Worm (Caenorhabditis elegans) whole organism, L4 larva: ENCODE data around the gene tag-234.
A peak's percentile ranks its signal among the peaks of the same experiment; 100 is the strongest.

Experiments
- F10B5.3 ChIP-seq: sonication (generic microtip); optimal IDR thresholded peaks from 2 replicates; lab custom pipeline; 2016; ENCODE audit warnings: mild to moderate bottlenecking, missing genetic modification characterization, missing compliant biosample characterization
- F37D6.2 ChIP-seq: sonication (generic microtip); optimal IDR thresholded peaks from 2 replicates; lab custom pipeline; 2016; ENCODE audit warnings: mild to moderate bottlenecking, missing genetic modification characterization, missing compliant biosample characterization
- R02D3.7 ChIP-seq: fragments of 150-350 bp; sonication (generic microtip); optimal IDR thresholded peaks from 3 replicates; lab custom pipeline; 2014; ENCODE audit warnings: missing biosample characterization, missing genetic modification characterization
- T26A8.4 ChIP-seq: fragments of 200-800 bp; sonication (Bioruptor generic); IDR thresholded peaks from 2 replicates; pipeline ENCODE4 v1.3.6; 2022; ENCODE audit warnings: missing genetic modification characterization, missing compliant biosample characterization
- Y105C5A.15 ChIP-seq: fragments of 200-800 bp; sonication (Bioruptor generic); IDR thresholded peaks from 2 replicates; pipeline ENCODE4 v1.3.6; 2022; ENCODE audit warnings: missing genetic modification characterization, missing compliant biosample characterization
- aha-1 ChIP-seq: fragments of 150-350 bp; peaks from one replicate; lab custom pipeline; 2014; ENCODE audit warnings: missing biosample characterization, missing genetic modification characterization
- aly-2 ChIP-seq: sonication (generic microtip); optimal IDR thresholded peaks from 2 replicates; lab custom pipeline; 2018; ENCODE audit warnings: missing biosample characterization, missing genetic modification characterization
- ama-1 ChIP-seq: fragments of 150-350 bp; optimal IDR thresholded peaks from 2 replicates; lab custom pipeline; 2014; ENCODE audit warnings: inconsistent platforms, mixed read lengths
- attf-4 ChIP-seq: sonication (generic microtip); optimal IDR thresholded peaks from 3 replicates; lab custom pipeline; 2017; ENCODE audit warnings: missing biosample characterization, missing genetic modification characterization
- ceh-20 ChIP-seq: fragments of 200-800 bp; sonication (Bioruptor generic); IDR thresholded peaks from 2 replicates; pipeline ENCODE4 v1.3.6; 2022; ENCODE audit warnings: missing genetic modification reagents, missing genetic modification characterization, missing compliant biosample characterization
- ceh-32 ChIP-seq: sonication (generic microtip); optimal IDR thresholded peaks from 2 replicates; lab custom pipeline; 2016; ENCODE audit warnings: mild to moderate bottlenecking, missing genetic modification characterization, missing compliant biosample characterization; ENCODE audit not compliant: poor library complexity
- daf-16 ChIP-seq, 3 experiments: sonication (generic microtip); optimal IDR thresholded peaks; 2 replicates each; lab custom pipeline; 2016 to 2017; ENCODE audit warnings: missing genetic modification characterization in 3 of 3, missing genetic modification reagents in 3 of 3, mild to moderate bottlenecking in 2 of 3, missing compliant biosample characterization in 2 of 3, missing biosample characterization in 1 of 3, moderate library complexity in 1 of 3
- daf-19 ChIP-seq: fragments of 200-800 bp; sonication (Bioruptor generic); conservative IDR thresholded peaks from 2 replicates; pipeline ENCODE4 v1.3.6; 2022; ENCODE audit warnings: missing genetic modification characterization, missing compliant biosample characterization
- dmd-8 ChIP-seq: fragments of 200-800 bp; sonication (Bioruptor generic); IDR thresholded peaks from 2 replicates; pipeline ENCODE4 v1.3.6; 2022; ENCODE audit warnings: missing genetic modification characterization, missing compliant biosample characterization
- dpl-1 ChIP-seq: fragments of 150-350 bp; optimal IDR thresholded peaks from 2 replicates; lab custom pipeline; 2014; ENCODE audit warnings: missing biosample characterization, missing genetic modification reagents, missing genetic modification characterization
- duxl-1 ChIP-seq: sonication (generic microtip); optimal IDR thresholded peaks from 2 replicates; lab custom pipeline; 2016; ENCODE audit warnings: mild to moderate bottlenecking, missing genetic modification characterization, moderate library complexity, missing compliant biosample characterization; ENCODE audit not compliant: poor library complexity
- dve-1 ChIP-seq: sonication (generic microtip); optimal IDR thresholded peaks from 2 replicates; lab custom pipeline; 2017; ENCODE audit warnings: antibody characterized with exemption, mild to moderate bottlenecking, missing genetic modification characterization, missing compliant biosample characterization; ENCODE audit not compliant: insufficient read depth
- egl-43 ChIP-seq: fragments of 200-800 bp; sonication (Bioruptor generic); IDR thresholded peaks from 2 replicates; pipeline ENCODE4 v1.3.6; 2022; ENCODE audit warnings: missing genetic modification reagents, missing genetic modification characterization, missing compliant biosample characterization
- fkh-10 ChIP-seq: fragments of 150-350 bp; optimal IDR thresholded peaks from 2 replicates; lab custom pipeline; 2014; ENCODE audit warnings: missing biosample characterization, missing genetic modification reagents, missing genetic modification characterization
- fos-1 ChIP-seq: fragments of 150-350 bp; optimal IDR thresholded peaks from 2 replicates; lab custom pipeline; 2014; ENCODE audit warnings: missing biosample characterization, missing genetic modification characterization
- hlh-11 ChIP-seq: fragments of 200-800 bp; sonication (Bioruptor generic); optimal IDR thresholded peaks from 2 replicates; lab custom pipeline; 2018; ENCODE audit warnings: mild to moderate bottlenecking, missing genetic modification characterization, missing compliant biosample characterization
- hlh-30 ChIP-seq: sonication (generic microtip); optimal IDR thresholded peaks from 2 replicates; lab custom pipeline; 2017; ENCODE audit warnings: antibody characterized with exemption, mild to moderate bottlenecking, missing genetic modification characterization, missing compliant biosample characterization; ENCODE audit not compliant: insufficient read depth
- jun-1 ChIP-seq: fragments of 150-350 bp; optimal IDR thresholded peaks from 2 replicates; lab custom pipeline; 2014; ENCODE audit warnings: missing biosample characterization, missing genetic modification reagents, missing genetic modification characterization
- lin-13 ChIP-seq: fragments of 150-350 bp; optimal IDR thresholded peaks from 2 replicates; lab custom pipeline; 2014; ENCODE audit warnings: missing biosample characterization, missing genetic modification reagents, missing genetic modification characterization
- lin-29 ChIP-seq: fragments of 200-800 bp; sonication (Bioruptor generic); IDR thresholded peaks from 2 replicates; pipeline ENCODE4 v1.3.6; 2022; ENCODE audit warnings: missing genetic modification reagents, missing genetic modification characterization, missing compliant biosample characterization
- lir-3 ChIP-seq: sonication (generic microtip); optimal IDR thresholded peaks from 2 replicates; lab custom pipeline; 2016; ENCODE audit warnings: mild to moderate bottlenecking, missing genetic modification characterization, missing compliant biosample characterization
- madf-5 ChIP-seq, 2 experiments: fragments of 200-800 bp; sonication (Bioruptor generic); IDR thresholded peaks; 2 replicates each; pipeline ENCODE4 v1.3.6; 2022; ENCODE audit warnings: missing compliant biosample characterization in 2 of 2, missing genetic modification characterization in 2 of 2
- madf-9 ChIP-seq: fragments of 200-800 bp; sonication (Bioruptor generic); conservative IDR thresholded peaks from 2 replicates; pipeline ENCODE4 v1.3.6; 2022; ENCODE audit warnings: missing genetic modification reagents, missing genetic modification characterization, missing compliant biosample characterization
- mdl-1 ChIP-seq, 2 experiments: fragments of 150-350 bp in 1 of 2; sonication (generic microtip) in 1 of 2; optimal IDR thresholded peaks; 2 replicates each; lab custom pipeline; 2014 to 2017; ENCODE audit warnings: missing biosample characterization in 2 of 2, missing genetic modification characterization in 2 of 2
- nhr-10 ChIP-seq: fragments of 150-350 bp; optimal IDR thresholded peaks from 2 replicates; lab custom pipeline; 2014; ENCODE audit warnings: missing biosample characterization, missing genetic modification characterization
- nhr-11 ChIP-seq: fragments of 150-350 bp; optimal IDR thresholded peaks from 2 replicates; lab custom pipeline; 2014; ENCODE audit warnings: missing biosample characterization, missing genetic modification characterization
- nhr-237 ChIP-seq: sonication (generic microtip); optimal IDR thresholded peaks from 2 replicates; lab custom pipeline; 2017; ENCODE audit warnings: missing biosample characterization, missing genetic modification characterization
- nhr-28 ChIP-seq: fragments of 150-350 bp; optimal IDR thresholded peaks from 2 replicates; lab custom pipeline; 2014; ENCODE audit warnings: missing biosample characterization, missing genetic modification characterization
- nhr-41 ChIP-seq: fragments of 200-800 bp; sonication (Bioruptor generic); IDR thresholded peaks from 2 replicates; pipeline ENCODE4 v1.3.6; 2022; ENCODE audit warnings: missing genetic modification reagents, missing genetic modification characterization, missing compliant biosample characterization
- nhr-48 ChIP-seq: sonication (generic microtip); optimal IDR thresholded peaks from 2 replicates; lab custom pipeline; 2016; ENCODE audit warnings: mild to moderate bottlenecking, missing genetic modification characterization, missing compliant biosample characterization
- pqm-1 ChIP-seq: sonication (generic microtip); optimal IDR thresholded peaks from 2 replicates; lab custom pipeline; 2017; ENCODE audit warnings: missing biosample characterization, missing genetic modification characterization
- rbr-2 ChIP-seq: sonication (generic microtip); optimal IDR thresholded peaks from 2 replicates; lab custom pipeline; 2016; ENCODE audit warnings: missing genotype, missing genetic modification characterization, missing compliant biosample characterization
- saeg-2 ChIP-seq: fragments of 200-800 bp; sonication (Bioruptor generic); IDR thresholded peaks from 2 replicates; pipeline ENCODE4 v1.3.6; 2022; ENCODE audit warnings: missing genetic modification reagents, missing genetic modification characterization, missing compliant biosample characterization
- set-16 ChIP-seq: fragments of 200-800 bp; sonication (Bioruptor generic); IDR thresholded peaks from 2 replicates; pipeline ENCODE4 v1.3.6; 2022; ENCODE audit warnings: missing genetic modification reagents, missing genetic modification characterization, missing compliant biosample characterization
- tra-1 ChIP-seq: fragments of 200-800 bp; sonication (Bioruptor generic); IDR thresholded peaks from 2 replicates; pipeline ENCODE4 v1.3.6; 2022; ENCODE audit warnings: missing genetic modification reagents, missing genetic modification characterization, missing compliant biosample characterization
- zip-11 ChIP-seq: fragments of 200-800 bp; sonication (Bioruptor generic); IDR thresholded peaks from 2 replicates; pipeline ENCODE4 v1.3.6; 2022; ENCODE audit warnings: missing genetic modification characterization, missing compliant biosample characterization

The tag-234 gene

DNA sequence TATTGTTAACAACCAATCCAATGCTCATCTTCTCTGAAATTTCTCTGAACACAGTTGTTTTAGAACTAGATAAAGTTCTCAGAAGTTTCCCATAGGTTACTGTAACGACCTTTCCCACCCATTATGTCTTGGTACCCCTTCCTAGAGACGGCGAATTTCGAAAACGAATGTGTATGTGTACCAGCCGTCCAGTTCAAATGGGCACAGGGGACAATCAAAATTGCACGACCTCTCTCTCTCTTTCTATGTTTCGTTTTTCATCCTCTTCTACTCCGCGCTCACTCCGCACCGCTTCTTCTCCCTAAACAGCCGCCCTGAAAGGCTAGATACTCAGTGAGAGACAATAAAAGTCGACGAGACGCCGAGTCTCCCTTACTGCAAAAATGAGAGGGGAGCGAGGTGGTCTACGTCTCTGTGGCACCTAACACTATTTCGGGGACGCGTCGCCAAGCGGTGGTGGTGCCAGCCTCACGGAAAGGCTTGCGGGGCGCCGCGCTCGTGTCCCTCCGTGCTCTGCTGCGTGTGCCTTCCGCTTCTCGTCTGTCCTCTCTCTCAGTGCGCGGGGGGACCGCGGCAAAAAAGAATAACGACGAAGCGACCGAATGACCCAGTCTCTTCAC is 37.5 kb downstream of the tag-234 start (continued):
- TF ChIP-seq aly-2 (no peak), nhr-48 (tag; lab: Kevin White, UChicago) (peak; percentile 71), tra-1 (GFP tag; lab: Robert Waterston, UW) (no peak), nhr-10 (tag; lab: Kevin White, UChicago) (no peak), ceh-32 (tag; lab: Kevin White, UChicago) (peak; percentile 27), rbr-2 (tag; lab: Kevin White, UChicago) (peak; percentile 74), egl-43 (GFP tag; lab: Robert Waterston, UW) (peak; percentile 89), T26A8.4 (GFP tag; lab: Robert Waterston, UW) (peak; percentile 56; the same call in 1 of the 2 replicates), attf-4 (no peak), nhr-237 (no peak), dve-1 (tag; lab: Kevin White, UChicago) (peak; percentile 56), dpl-1 (GFP tag; lab: Kevin White, UChicago) (peak; percentile 16), F10B5.3 (peak; percentile 55), lin-29 (GFP tag; lab: Robert Waterston, UW) (0 out of 2 replicates have a peak, but pooled peaks have one; percentile 43), lir-3 (tag; lab: Kevin White, UChicago) (no peak), daf-16 (GFP tag; optimal IDR thresholded peaks at IDR 0.05; lab: Kevin White, UChicago) (no peak), daf-16 (tag; optimal IDR thresholded peaks at IDR 0.05; lab: Kevin White, UChicago) (peak; percentile 36), mdl-1 (tag; optimal IDR thresholded peaks at IDR 0.05; lab: Kevin White, UChicago) (peak; percentile 60 to 61), nhr-41 (GFP tag; lab: Robert Waterston, UW) (no peak), nhr-28 (tag; lab: Kevin White, UChicago) (peak; percentile 36), dmd-8 (GFP tag; lab: Robert Waterston, UW) (no peak), Y105C5A.15 (GFP tag; lab: Robert Waterston, UW) (no peak), madf-9 (GFP tag; lab: Robert Waterston, UW) (peak; percentile 98), set-16 (GFP tag; lab: Robert Waterston, UW) (peak; percentile 99), fos-1 (tag; lab: Kevin White, UChicago) (no peak), hlh-30 (tag; lab: Kevin White, UChicago) (peak; percentile 22), madf-5 (GFP tag; IDR thresholded peaks at IDR 0.05; lab: Robert Waterston, UW) (no peak), hlh-11 (peak; percentile 90)

DNA sequence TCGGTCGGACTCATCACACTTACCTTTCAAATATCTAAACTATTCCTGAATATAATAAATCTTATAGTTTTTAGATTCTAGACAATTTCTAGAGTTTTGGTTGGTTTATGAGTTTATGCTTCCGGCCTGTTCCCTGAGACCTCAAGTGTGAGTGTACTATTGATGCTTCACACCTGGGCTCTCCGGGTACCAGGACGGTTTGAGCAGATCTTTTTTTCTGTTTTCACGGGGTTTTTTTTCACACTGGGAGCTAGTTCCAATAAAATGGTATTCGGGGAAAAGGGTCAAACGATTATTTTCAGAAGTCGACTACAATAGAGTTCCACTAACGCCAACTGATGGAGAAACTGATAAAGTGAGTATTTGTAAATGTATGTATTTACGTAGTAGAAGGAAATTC is 38.1 kb downstream of the tag-234 start:
- TF ChIP-seq aha-1 (tag; lab: Kevin White, UChicago) (peak; percentile 96), zip-11 (GFP tag; lab: Robert Waterston, UW) (no peak)

DNA sequence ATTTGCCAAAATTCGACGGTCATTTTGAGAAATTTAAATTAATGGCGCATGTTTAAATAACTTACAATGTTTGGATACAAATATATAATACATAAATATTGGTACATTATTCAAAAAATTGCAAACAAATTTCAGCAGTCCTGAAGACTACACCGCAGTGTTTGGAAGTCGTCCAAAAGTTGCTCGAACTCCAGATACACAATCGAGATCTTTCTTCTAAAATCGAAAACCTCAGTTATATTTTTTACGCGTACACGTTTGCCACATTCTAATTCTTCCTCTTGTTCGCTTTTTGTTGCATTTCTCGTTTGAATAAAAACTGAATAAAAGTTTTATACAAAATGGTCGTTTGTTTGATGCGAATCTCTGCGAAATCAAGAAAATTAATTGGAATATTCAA is 40.3 kb downstream of the tag-234 start, which contains the start of gene tsp-18:
Gene tsp-18 (plus strand): TSS at position 301 of the 400 bp plus-strand sequence.
- no peak for TF ChIP-seq fkh-10 (GFP tag; lab: Kevin White, UChicago)
- TF ChIP-seq aha-1 (tag; lab: Kevin White, UChicago) = peak; percentile 64
- TF ChIP-seq lin-13 = no peak
- no peak for TF ChIP-seq jun-1 (tag; lab: Kevin White, UChicago)
- TF ChIP-seq ceh-20 = no peak
- TF ChIP-seq pqm-1 = no peak
- TF ChIP-seq duxl-1 (tag; lab: Kevin White, UChicago) = no peak
- TF ChIP-seq F37D6.2 = no peak
- TF ChIP-seq, all 104 proteins: peak for 1

ce11 chrII:5906274-5906673 is 42.3 kb downstream of the tag-234 start, which contains the start of gene F59G1.8:
TSS of gene F59G1.8 (plus strand) at chrII:5906566.
- no peak for TF ChIP-seq dpl-1 (GFP tag; lab: Kevin White, UChicago)
- no peak for TF ChIP-seq daf-19 (GFP tag; lab: Robert Waterston, UW)
- TF ChIP-seq F37D6.2 = no peak
- TF ChIP-seq nhr-11 = no peak
- no peak for TF ChIP-seq Y105C5A.15 (GFP tag; lab: Robert Waterston, UW)
- TF ChIP-seq R02D3.7 (tag; lab: Kevin White, UChicago) = peak; percentile 49
- TF ChIP-seq saeg-2 = no peak
- TF ChIP-seq ama-1 (lab: Kevin White, UChicago) = no peak
